Worm (Caenorhabditis elegans) whole organism, L4 larva: ENCODE data around the gene comt-2.

ENCODE experiments used
- F49E8.2 ChIP-seq: sonication (generic microtip); optimal IDR thresholded peaks from 2 replicates; lab custom pipeline; 2016; ENCODE audit warnings: missing compliant biosample characterization, mild to moderate bottlenecking, missing genetic modification characterization, borderline replicate concordance
- R02D3.7 ChIP-seq: fragments of 150-350 bp; sonication (generic microtip); optimal IDR thresholded peaks from 3 replicates; lab custom pipeline; 2014; ENCODE audit warnings: missing biosample characterization, missing genetic modification characterization
- ceh-32 ChIP-seq: sonication (generic microtip); optimal IDR thresholded peaks from 2 replicates; lab custom pipeline; 2016; ENCODE audit warnings: mild to moderate bottlenecking, missing genetic modification characterization, missing compliant biosample characterization; ENCODE audit not compliant: poor library complexity
- ceh-62 ChIP-seq: sonication (generic microtip); optimal IDR thresholded peaks from 2 replicates; lab custom pipeline; 2017; ENCODE audit warnings: missing biosample characterization, missing genetic modification characterization
- nhr-25 ChIP-seq: sonication (generic microtip); optimal IDR thresholded peaks from 2 replicates; lab custom pipeline; 2017; ENCODE audit warnings: missing genetic modification characterization, mild to moderate bottlenecking, missing compliant biosample characterization, antibody characterized with exemption, moderate library complexity, borderline replicate concordance; ENCODE audit not compliant: insufficient read depth
- pqm-1 ChIP-seq: sonication (generic microtip); optimal IDR thresholded peaks from 2 replicates; lab custom pipeline; 2017; ENCODE audit warnings: missing biosample characterization, missing genetic modification characterization
- snpc-1.2 ChIP-seq: fragments of 200-800 bp; sonication (Bioruptor generic); IDR thresholded peaks from 2 replicates; pipeline ENCODE4 v1.3.6; 2022; ENCODE audit warnings: missing genetic modification reagents, missing genetic modification characterization, missing compliant biosample characterization
- snpc-4 ChIP-seq: fragments of 150-350 bp; optimal IDR thresholded peaks from 2 replicates; lab custom pipeline; 2014; ENCODE audit warnings: missing biosample characterization, missing genetic modification characterization
- spr-1 ChIP-seq: sonication (generic microtip); optimal IDR thresholded peaks from 2 replicates; lab custom pipeline; 2016; ENCODE audit warnings: mild to moderate bottlenecking, missing genetic modification characterization, missing compliant biosample characterization
- unc-62 ChIP-seq, 3 experiments: fragments of 150-350 bp in 1 of 3; sonication (generic microtip); optimal IDR thresholded peaks in 2 of 3; peaks in 1 of 3; 1 replicate in 1 of 3; 2 replicates in 2 of 3; lab custom pipeline; 2014 to 2017; ENCODE audit warnings: missing biosample characterization in 3 of 3, missing genetic modification characterization in 3 of 3, missing genetic modification reagents in 3 of 3, missing genotype in 1 of 3
- zag-1 ChIP-seq: fragments of 150-350 bp; optimal IDR thresholded peaks from 2 replicates; lab custom pipeline; 2014; ENCODE audit warnings: missing biosample characterization, missing genetic modification characterization

DNA sequence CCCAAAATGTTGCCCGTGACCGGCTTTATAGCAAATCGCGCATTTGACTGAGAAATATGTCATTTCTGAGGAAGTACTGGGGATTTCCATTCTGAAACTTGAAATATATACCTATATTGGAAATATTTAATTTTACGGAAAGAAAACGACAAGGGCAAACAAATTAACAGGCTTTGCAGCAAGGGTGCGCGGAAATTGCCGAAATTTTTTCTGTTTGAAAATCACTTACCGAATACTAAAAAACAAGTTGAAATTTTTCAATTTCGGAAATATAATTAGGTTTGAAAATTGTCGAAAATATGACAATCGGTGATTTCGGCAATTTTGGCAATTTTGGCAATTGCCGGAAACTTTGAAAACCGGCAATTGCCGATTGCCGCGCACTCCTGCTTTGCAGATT, 11.5 kb upstream of the comt-2 start, which contains the start of gene nhr-54:
- no peak for TF ChIP-seq snpc-4
- TF ChIP-seq spr-1 (tag; lab: Kevin White, UChicago) = no peak
- no peak for TF ChIP-seq snpc-1.2 (GFP tag; lab: Robert Waterston, UW)
- TF ChIP-seq ceh-32 = no peak
- TF ChIP-seq zag-1 (tag; lab: Kevin White, UChicago) = no peak
- no peak for TF ChIP-seq nhr-25 (tag; lab: Kevin White, UChicago)
- TF ChIP-seq ceh-62 = no peak
- no peak for TF ChIP-seq pqm-1 (tag; lab: Kevin White, UChicago)
- TF ChIP-seq unc-62 (GFP tag; optimal IDR thresholded peaks at IDR 0.05 in 1 of 2; lab: Kevin White, UChicago) = no peak
- no peak for TF ChIP-seq unc-62 (tag; optimal IDR thresholded peaks at IDR 0.05; lab: Kevin White, UChicago)
- no peak for TF ChIP-seq R02D3.7 (tag; lab: Kevin White, UChicago)
- no peak for TF ChIP-seq F49E8.2 (tag; lab: Kevin White, UChicago)
